Fruit fly (Drosophila melanogaster) whole organism, embryonic: ENCODE measurements around the gene CG34256.

Source experiments
- CG13287 ChIP-seq: fragments of 200-800 bp; sonication (Bioruptor generic); IDR thresholded peaks from 2 replicates; pipeline ENCODE4 v1.3.6; 2022; ENCODE audit warnings: missing biosample characterization, missing genetic modification characterization; ENCODE audit not compliant: partially characterized antibody
- CG15514 ChIP-seq: fragments of 200-800 bp; sonication (Bioruptor generic); optimal IDR thresholded peaks from 3 replicates; lab custom pipeline; 2017; ENCODE audit warnings: missing biosample characterization, missing genetic modification characterization, mild to moderate bottlenecking, moderate library complexity, missing genetic modification reagents
- CG17829 ChIP-seq: fragments of 200-800 bp; optimal IDR thresholded peaks from 2 replicates; lab custom pipeline; 2019; ENCODE audit warnings: missing biosample characterization, mild to moderate bottlenecking, missing genetic modification characterization, moderate library complexity
- CG4617 ChIP-seq: fragments of 200-800 bp; sonication (Bioruptor generic); optimal IDR thresholded peaks from 3 replicates; lab custom pipeline; 2016; ENCODE audit warnings: missing biosample characterization, missing genetic modification characterization, borderline replicate concordance
- Eip74EF ChIP-seq, 2 experiments: fragments of 200-800 bp in 1 of 2; fragments of >200 bp in 1 of 2; sonication (Bioruptor generic) in 1 of 2; optimal IDR thresholded peaks; 2 replicates each; lab custom pipeline; 2017 to 2019; ENCODE audit warnings: missing biosample characterization in 2 of 2, missing genetic modification characterization in 2 of 2, mild to moderate bottlenecking in 1 of 2, moderate library complexity in 1 of 2
- Fer3 ChIP-seq: fragments of 200-800 bp; sonication (Bioruptor generic); optimal IDR thresholded peaks from 2 replicates; lab custom pipeline; 2018; ENCODE audit warnings: missing biosample characterization, mild to moderate bottlenecking, missing genetic modification characterization, moderate library complexity
- Poxn ChIP-seq: fragments of 200-800 bp; sonication (Bioruptor generic); IDR thresholded peaks from 2 replicates; pipeline ENCODE4 v1.3.6; 2022; ENCODE audit warnings: missing biosample characterization, missing genetic modification characterization
- Xrp1 ChIP-seq: fragments of 200-800 bp; sonication (Bioruptor generic); IDR thresholded peaks from 2 replicates; pipeline ENCODE4 v1.3.6; 2022; ENCODE audit warnings: missing biosample characterization, missing genetic modification characterization
- bsh ChIP-seq, 2 experiments: fragments of 200-800 bp; sonication (Bioruptor generic); optimal IDR thresholded peaks; 2 replicates each; lab custom pipeline; 2017 to 2018; ENCODE audit warnings: mild to moderate bottlenecking in 2 of 2, missing biosample characterization in 2 of 2, missing genetic modification characterization in 2 of 2, moderate library complexity in 1 of 2
- chif ChIP-seq, 2 experiments: fragments of 200-800 bp; sonication (Bioruptor generic); optimal IDR thresholded peaks; 3 replicates each; lab custom pipeline; 2016; ENCODE audit warnings: missing biosample characterization in 2 of 2, missing genetic modification characterization in 2 of 2
- gfzf ChIP-seq: fragments of 200-800 bp; sonication (Bioruptor generic); optimal IDR thresholded peaks from 2 replicates; lab custom pipeline; 2016; ENCODE audit warnings: missing biosample characterization, mild to moderate bottlenecking, missing genetic modification characterization, moderate library complexity
- pan ChIP-seq, 4 experiments: fragments of >200 bp in 3 of 4; fragments of 200-800 bp in 1 of 4; sonication (Bioruptor generic) in 1 of 4; optimal IDR thresholded peaks in 3 of 4; IDR thresholded peaks in 1 of 4; 2 replicates each; pipeline versions ENCODE4 v1.3.6 to Lab custom; 2017 to 2022; ENCODE audit warnings: missing biosample characterization in 2 of 4, missing genetic modification characterization in 2 of 4, mixed read lengths in 1 of 4
- ttk ChIP-seq: fragments of 200-800 bp; sonication (Bioruptor generic); IDR thresholded peaks from 2 replicates; pipeline ENCODE4 v2.1.2; 2022; ENCODE audit warnings: missing biosample characterization, missing genetic modification characterization
- usp ChIP-seq: fragments of >200 bp; optimal IDR thresholded peaks from 2 replicates; lab custom pipeline; 2017; ENCODE audit warnings: missing biosample characterization, missing genetic modification characterization

- TF ChIP-seq usp (GFP tag; lab: Kevin White, UChicago) = no peak
- peak; percentile 45 for TF ChIP-seq CG17829 (tag; lab: Kevin White, UChicago)
- TF ChIP-seq pan (optimal IDR thresholded peaks at IDR 0.05; lab: Kevin White, UChicago) = no peak
- TF ChIP-seq pan (GFP tag; optimal IDR thresholded peaks at IDR 0.05 in 1 of 2, IDR thresholded peaks at IDR 0.05 in 1 of 2) = peak in 1 of 2 experiments; percentile 59
- TF ChIP-seq CG15514 (GFP tag; lab: Kevin White, UChicago) = peak; percentile 33
- peak in 1 of 2 experiments; percentile 31 for TF ChIP-seq bsh (GFP tag; optimal IDR thresholded peaks at IDR 0.05; lab: Kevin White, UChicago)
- peak; percentile 61 for TF ChIP-seq Poxn (GFP tag; lab: Robert Waterston, UW)
- peak; percentile 43 for TF ChIP-seq Fer3
- peak; percentile 40 for TF ChIP-seq CG4617 (GFP tag; lab: Kevin White, UChicago)
- TF ChIP-seq Eip74EF (GFP tag; optimal IDR thresholded peaks at IDR 0.05; lab: Kevin White, UChicago) = no peak
- TF ChIP-seq chif (GFP tag; optimal IDR thresholded peaks at IDR 0.05; lab: Kevin White, UChicago) = peak; percentile 40 to 66
- peak; percentile 64; the same call in 1 of the 2 replicates for TF ChIP-seq CG13287 (GFP tag; lab: Robert Waterston, UW)
- no peak for TF ChIP-seq gfzf
- no peak for TF ChIP-seq Xrp1
- peak; percentile 8; the same call in 1 of the 2 replicates for TF ChIP-seq ttk (GFP tag; lab: Robert Waterston, UW)
Measured at dm6 chr3L:18996030-18996773, 6.6 kb upstream of the CG34256 start.
